Worm (Caenorhabditis elegans) whole organism, early embryonic: ENCODE results near the gene shw-3.

Experiments
- B0310.2 ChIP-seq: sonication (generic microtip); optimal IDR thresholded peaks from 2 replicates; lab custom pipeline; 2016; ENCODE audit warnings: mild to moderate bottlenecking, missing genetic modification characterization, missing compliant biosample characterization
- ama-1 ChIP-seq: fragments of 150-350 bp; optimal IDR thresholded peaks from 2 replicates; lab custom pipeline; 2014
- ceh-13 ChIP-seq: fragments of 200-800 bp; sonication (Bioruptor generic); optimal IDR thresholded peaks from 2 replicates; lab custom pipeline; 2018; ENCODE audit warnings: mild to moderate bottlenecking, missing genetic modification characterization, missing compliant biosample characterization
- ceh-36 ChIP-seq: sonication (generic microtip); optimal IDR thresholded peaks from 2 replicates; lab custom pipeline; 2016; ENCODE audit warnings: missing genetic modification characterization, inconsistent platforms, missing compliant biosample characterization
- ets-7 ChIP-seq: sonication (generic microtip); optimal IDR thresholded peaks from 2 replicates; lab custom pipeline; 2016; ENCODE audit warnings: missing genotype, missing genetic modification characterization, missing compliant biosample characterization
- flt-1 ChIP-seq: fragments of 200-800 bp; sonication (Bioruptor generic); IDR thresholded peaks from 2 replicates; pipeline ENCODE4 v1.3.6; 2022; ENCODE audit warnings: missing genetic modification characterization, missing compliant biosample characterization
- hmbx-1 ChIP-seq: sonication (generic microtip); optimal IDR thresholded peaks from 2 replicates; lab custom pipeline; 2016; ENCODE audit warnings: mild to moderate bottlenecking, missing genetic modification characterization, missing compliant biosample characterization
- pes-1 ChIP-seq: fragments of 200-800 bp; sonication (Bioruptor generic); IDR thresholded peaks from 2 replicates; pipeline ENCODE4 v1.3.6; 2022; ENCODE audit warnings: missing genetic modification reagents, missing genetic modification characterization, missing compliant biosample characterization
- scrt-1 ChIP-seq: fragments of 200-800 bp; sonication (Bioruptor generic); IDR thresholded peaks from 2 replicates; pipeline ENCODE4 v1.3.6; 2022; ENCODE audit warnings: missing genetic modification characterization, missing compliant biosample characterization
- sea-1 ChIP-seq: fragments of 200-800 bp; sonication (Bioruptor generic); conservative IDR thresholded peaks from 2 replicates; pipeline ENCODE4 v1.3.6; 2022; ENCODE audit warnings: missing genetic modification characterization, missing compliant biosample characterization
- tbx-11 ChIP-seq: fragments of 200-800 bp; sonication (Bioruptor generic); IDR thresholded peaks from 2 replicates; pipeline ENCODE4 v1.3.6; 2022; ENCODE audit warnings: missing genetic modification characterization, missing compliant biosample characterization
- tbx-37 ChIP-seq: fragments of 200-800 bp; sonication (Bioruptor generic); conservative IDR thresholded peaks from 2 replicates; pipeline ENCODE4 v1.3.6; 2022; ENCODE audit warnings: missing genetic modification reagents, missing genetic modification characterization, missing compliant biosample characterization

DNA sequence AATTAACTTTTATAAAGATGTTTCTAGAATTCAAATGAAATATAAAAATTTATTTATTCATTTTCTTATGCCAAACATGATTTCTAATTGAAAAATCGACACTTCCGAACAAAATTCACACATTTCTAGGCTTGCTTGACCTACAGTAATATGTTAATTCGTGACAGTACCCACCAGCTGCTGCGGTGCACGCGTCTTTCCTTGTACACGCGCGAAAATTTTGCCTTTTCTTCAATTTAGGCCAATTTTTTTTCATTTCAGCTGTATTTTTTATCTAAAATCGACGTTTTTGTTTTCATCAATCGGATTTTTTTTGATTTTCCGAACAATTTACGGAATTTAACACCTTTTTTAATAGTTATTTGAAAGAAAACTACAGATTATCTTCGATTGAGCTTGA, 13.1 kb upstream of the shw-3 start:
- TF ChIP-seq flt-1 (GFP tag; lab: Robert Waterston, UW) (no peak), pes-1 (no peak), ama-1 (no peak), ceh-13 (no peak), ets-7 (tag; lab: Kevin White, UChicago) (no peak), hmbx-1 (tag; lab: Kevin White, UChicago) (no peak), sea-1 (no peak), B0310.2 (tag; lab: Kevin White, UChicago) (no peak), ceh-36 (tag; lab: Kevin White, UChicago) (no peak), tbx-11 (GFP tag; lab: Robert Waterston, UW) (no peak), scrt-1 (GFP tag; lab: Robert Waterston, UW) (no peak), tbx-37 (no peak)
